Worm (Caenorhabditis elegans): Measurements from ENCODE around the gene lgx-1.

Gene lgx-1

ce11 chrX:5485931-5486537, 52.3 kb downstream of the lgx-1 start, which contains the start of gene C25F6.1:
TSS of gene C25F6.1 (plus strand) at chrX:5486487.
- TF ChIP-seq F10B5.3 (tag; optimal IDR thresholded peaks at IDR 0.05) (no peak), egl-27 (tag; optimal IDR thresholded peaks at IDR 0.05) (no peak), aha-1 (tag) (peak; percentile 57), nhr-76 (tag; optimal IDR thresholded peaks at IDR 0.05) (no peak), unc-62 (GFP tag; optimal IDR thresholded peaks at IDR 0.05 in 1 of 2) (peak in 1 of 2 experiments; percentile 81), unc-62 (tag; optimal IDR thresholded peaks at IDR 0.05) (no peak), Y75B8A.6 (GFP tag; IDR thresholded peaks at IDR 0.05) (no peak), unc-130 (GFP tag; optimal IDR thresholded peaks at IDR 0.05) (no peak), daf-19 (GFP tag; conservative IDR thresholded peaks at IDR 0.05) (no peak), F37D6.2 (tag; optimal IDR thresholded peaks at IDR 0.05) (no peak), php-3 (GFP tag; IDR thresholded peaks at IDR 0.05) (no peak), lim-7 (GFP tag; IDR thresholded peaks at IDR 0.05) (no peak), nhr-77 (tag; optimal IDR thresholded peaks at IDR 0.05) (no peak), fos-1 (tag; optimal IDR thresholded peaks at IDR 0.05) (no peak), aly-2 (tag; optimal IDR thresholded peaks at IDR 0.05) (no peak), ceh-62 (tag; optimal IDR thresholded peaks at IDR 0.05) (no peak), lin-29 (GFP tag; IDR thresholded peaks at IDR 0.05) (no peak), ceh-82 (tag; optimal IDR thresholded peaks at IDR 0.05) (no peak), lsy-2 (tag; optimal IDR thresholded peaks at IDR 0.05) (peak in 1 of 2 experiments; percentile 30), lin-13 (GFP tag; optimal IDR thresholded peaks at IDR 0.05) (no peak), mes-2 (tag; optimal IDR thresholded peaks at IDR 0.05; ENCODE audit: poor library complexity, severe bottlenecking) (peak; percentile 61), dpl-1 (GFP tag; optimal IDR thresholded peaks at IDR 0.05) (no peak), lir-3 (tag; optimal IDR thresholded peaks at IDR 0.05) (no peak), lin-38 (GFP tag; IDR thresholded peaks at IDR 0.05) (no peak), zfp-2 (tag; optimal IDR thresholded peaks at IDR 0.05) (no peak), snpc-1.2 (GFP tag; IDR thresholded peaks at IDR 0.05) (no peak), gei-8 (GFP tag; optimal IDR thresholded peaks at IDR 0.05) (no peak), mep-1 (tag; optimal IDR thresholded peaks at IDR 0.05) (peak; percentile 38), ctbp-1 (GFP tag; IDR thresholded peaks at IDR 0.05) (no peak), F44E2.7 (GFP tag; IDR thresholded peaks at IDR 0.05) (no peak), mdl-1 (tag; optimal IDR thresholded peaks at IDR 0.05) (no peak), daf-16 (GFP tag; optimal IDR thresholded peaks at IDR 0.05) (no peak), daf-16 (tag; optimal IDR thresholded peaks at IDR 0.05) (peak; percentile 14), hif-1 (tag; optimal IDR thresholded peaks at IDR 0.05) (no peak), madf-5 (GFP tag; IDR thresholded peaks at IDR 0.05) (no peak), nhr-28 (tag; optimal IDR thresholded peaks at IDR 0.05) (no peak)

ce11 chrX:5485284-5485927, 52.9 kb downstream of the lgx-1 start:
- TF ChIP-seq daf-12 (tag; optimal IDR thresholded peaks at IDR 0.05) (no peak), rbr-2 (tag; optimal IDR thresholded peaks at IDR 0.05) (no peak), nhr-77 (tag; optimal IDR thresholded peaks at IDR 0.05) (no peak), fos-1 (tag; optimal IDR thresholded peaks at IDR 0.05) (no peak), madf-9 (GFP tag; conservative IDR thresholded peaks at IDR 0.05) (no peak), ceh-20 (GFP tag; IDR thresholded peaks at IDR 0.05) (no peak), skn-1 (tag; optimal IDR thresholded peaks at IDR 0.05) (no peak), Y48G9A.11 (GFP tag; IDR thresholded peaks at IDR 0.05) (no peak), ceh-32 (tag; optimal IDR thresholded peaks at IDR 0.05; ENCODE audit: poor library complexity) (no peak), jun-1 (tag; optimal IDR thresholded peaks at IDR 0.05) (no peak), F37D6.2 (tag; optimal IDR thresholded peaks at IDR 0.05) (peak; percentile 16), lsy-2 (tag; optimal IDR thresholded peaks at IDR 0.05) (peak in 1 of 2 experiments; percentile 2), spr-1 (tag; optimal IDR thresholded peaks at IDR 0.05) (no peak), daf-8 (GFP tag; IDR thresholded peaks at IDR 0.05) (no peak; the same call in 1 of the 2 replicates), zip-2 (tag; optimal IDR thresholded peaks at IDR 0.05) (no peak), vab-7 (GFP tag; IDR thresholded peaks at IDR 0.05) (0 out of 2 replicates have a peak, but pooled peaks have one; percentile 36), zag-1 (tag; optimal IDR thresholded peaks at IDR 0.05) (no peak), tag-97 (GFP tag; IDR thresholded peaks at IDR 0.05) (no peak), fkh-10 (GFP tag; optimal IDR thresholded peaks at IDR 0.05) (no peak), lin-1 (GFP tag; IDR thresholded peaks at IDR 0.05) (no peak; the same call in 1 of the 2 replicates)
